Fruit fly (Drosophila melanogaster): ENCODE results near the gene TwdlB.

DNA sequence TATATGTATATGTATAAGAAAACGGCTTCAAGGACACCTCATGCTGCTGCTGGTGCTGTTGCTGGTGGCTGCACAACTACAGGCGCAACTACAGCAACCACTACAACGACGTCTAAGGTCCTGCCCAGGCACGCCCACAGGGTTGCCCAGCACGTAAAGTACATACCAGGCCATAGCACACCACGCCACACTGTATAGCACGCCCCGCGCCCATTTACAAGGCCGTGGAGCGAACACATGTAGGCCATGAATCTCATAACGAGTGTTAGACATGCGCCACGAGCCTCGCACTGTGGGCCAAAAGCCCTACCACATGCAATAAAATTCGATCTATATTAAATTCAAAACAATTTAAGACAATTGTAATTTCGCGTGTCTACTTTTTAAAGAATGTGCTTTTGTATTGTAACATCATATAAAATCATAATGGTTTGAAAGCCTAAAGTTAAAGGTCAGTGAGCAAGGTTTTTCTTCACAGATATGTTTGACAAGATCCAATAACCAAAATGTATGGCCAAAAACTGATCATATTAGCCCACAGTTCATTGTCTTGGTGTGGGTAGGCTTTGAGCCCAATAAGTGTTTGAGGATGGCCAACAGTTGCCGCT lies 48.3 kb upstream of the TwdlB start:
- TF ChIP-seq CG8478 (optimal IDR thresholded peaks at IDR 0.05) (no peak), psq (optimal IDR thresholded peaks at IDR 0.05) (no peak), pan (optimal IDR thresholded peaks at IDR 0.05) (no peak), Dll (optimal IDR thresholded peaks at IDR 0.05) (no peak)
